Worm (Caenorhabditis elegans) whole organism, L2 larva: ENCODE results near the gene R07B1.7.
A peak's percentile ranks its signal among the peaks of the same experiment; 100 is the strongest.

Source experiments
- C34F6.9 ChIP-seq: fragments of 150-350 bp; optimal IDR thresholded peaks from 2 replicates; lab custom pipeline; 2014; ENCODE audit warnings: missing biosample characterization, missing genetic modification characterization
- F13H6.1 ChIP-seq: sonication (generic microtip); optimal IDR thresholded peaks from 2 replicates; lab custom pipeline; 2016; ENCODE audit warnings: missing genetic modification characterization, missing compliant biosample characterization
- R02D3.7 ChIP-seq: fragments of 150-350 bp; optimal IDR thresholded peaks from 2 replicates; lab custom pipeline; 2014; ENCODE audit warnings: missing biosample characterization, missing genetic modification characterization
- Y55F3AM.14 ChIP-seq: fragments of 200-800 bp; sonication (Bioruptor generic); optimal IDR thresholded peaks from 2 replicates; lab custom pipeline; 2018; ENCODE audit warnings: mild to moderate bottlenecking, missing genetic modification characterization, missing compliant biosample characterization
- alr-1 ChIP-seq: fragments of 150-350 bp; optimal IDR thresholded peaks from 2 replicates; lab custom pipeline; 2014; ENCODE audit warnings: missing biosample characterization, missing genetic modification characterization
- ama-1 ChIP-seq: fragments of 150-350 bp; optimal IDR thresholded peaks from 2 replicates; lab custom pipeline; 2018; ENCODE audit warnings: inconsistent platforms
- blmp-1 ChIP-seq: sonication (generic microtip); optimal IDR thresholded peaks from 2 replicates; lab custom pipeline; 2017; ENCODE audit warnings: missing genetic modification characterization, mild to moderate bottlenecking, missing compliant biosample characterization, antibody characterized with exemption, moderate library complexity; ENCODE audit not compliant: insufficient read depth
- crh-2 ChIP-seq: sonication (generic microtip); optimal IDR thresholded peaks from 2 replicates; lab custom pipeline; 2017; ENCODE audit warnings: missing biosample characterization, missing genetic modification characterization
- dmd-4 ChIP-seq: sonication (generic microtip); optimal IDR thresholded peaks from 2 replicates; lab custom pipeline; 2017; ENCODE audit warnings: missing biosample characterization, missing genetic modification characterization
- egl-27 ChIP-seq: sonication (generic microtip); optimal IDR thresholded peaks from 3 replicates; lab custom pipeline; 2017; ENCODE audit warnings: missing biosample characterization, missing genetic modification reagents, missing genetic modification characterization
- elt-1 ChIP-seq: fragments of 150-350 bp; optimal IDR thresholded peaks from 2 replicates; lab custom pipeline; 2014; ENCODE audit warnings: missing biosample characterization, missing genetic modification characterization
- fos-1 ChIP-seq: fragments of 150-350 bp; optimal IDR thresholded peaks from 2 replicates; lab custom pipeline; 2014; ENCODE audit warnings: missing biosample characterization, missing genetic modification characterization
- gmeb-1 ChIP-seq: fragments of 150-350 bp; optimal IDR thresholded peaks from 2 replicates; lab custom pipeline; 2014; ENCODE audit warnings: missing biosample characterization, missing genetic modification characterization
- lin-11 ChIP-seq: fragments of 150-350 bp; sonication (generic microtip); optimal IDR thresholded peaks from 2 replicates; lab custom pipeline; 2014; ENCODE audit warnings: missing biosample characterization, missing genetic modification characterization, inconsistent platforms, mixed read lengths
- lin-13 ChIP-seq: fragments of 150-350 bp; optimal IDR thresholded peaks from 2 replicates; lab custom pipeline; 2014; ENCODE audit warnings: missing biosample characterization, missing genetic modification reagents, missing genetic modification characterization
- lsy-2 ChIP-seq, 2 experiments: fragments of 150-350 bp in 1 of 2; sonication (generic microtip) in 1 of 2; optimal IDR thresholded peaks; 2 replicates each; lab custom pipeline; 2014 to 2017; ENCODE audit warnings: missing biosample characterization in 2 of 2, missing genetic modification characterization in 2 of 2
- mab-5 ChIP-seq: fragments of 150-350 bp; optimal IDR thresholded peaks from 2 replicates; lab custom pipeline; 2014; ENCODE audit warnings: missing biosample characterization, missing genetic modification characterization
- mdl-1 ChIP-seq, 2 experiments: fragments of 150-350 bp in 1 of 2; sonication (generic microtip) in 1 of 2; optimal IDR thresholded peaks; 2 replicates each; lab custom pipeline; 2017; ENCODE audit warnings: missing biosample characterization in 2 of 2, missing genetic modification characterization in 2 of 2
- nhr-12 ChIP-seq: fragments of 150-350 bp; optimal IDR thresholded peaks from 2 replicates; lab custom pipeline; 2014; ENCODE audit warnings: missing biosample characterization, missing genetic modification characterization
- nhr-129 ChIP-seq: fragments of 150-350 bp; optimal IDR thresholded peaks from 2 replicates; lab custom pipeline; 2014; ENCODE audit warnings: missing biosample characterization, missing genetic modification characterization
- nhr-237 ChIP-seq: fragments of 150-350 bp; optimal IDR thresholded peaks from 2 replicates; lab custom pipeline; 2014; ENCODE audit warnings: missing biosample characterization, missing genetic modification characterization
- nhr-25 ChIP-seq: fragments of 150-350 bp; sonication (generic microtip); optimal IDR thresholded peaks from 3 replicates; lab custom pipeline; 2014; ENCODE audit warnings: missing biosample characterization, missing genetic modification characterization
- nhr-6 ChIP-seq: fragments of 150-350 bp; optimal IDR thresholded peaks from 2 replicates; lab custom pipeline; 2014; ENCODE audit warnings: missing biosample characterization, missing genetic modification characterization
- nhr-77 ChIP-seq: fragments of 150-350 bp; optimal IDR thresholded peaks from 2 replicates; lab custom pipeline; 2014; ENCODE audit warnings: missing biosample characterization, missing genetic modification characterization
- sem-4 ChIP-seq: fragments of 150-350 bp; optimal IDR thresholded peaks from 2 replicates; lab custom pipeline; 2014; ENCODE audit warnings: missing biosample characterization, missing genetic modification reagents, missing genetic modification characterization
- sma-3 ChIP-seq: sonication (generic microtip); optimal IDR thresholded peaks from 2 replicates; lab custom pipeline; 2016; ENCODE audit warnings: missing genetic modification reagents, missing genetic modification characterization, missing compliant biosample characterization
- sma-9 ChIP-seq, 2 experiments: fragments of 150-350 bp in 1 of 2; sonication (generic microtip) in 1 of 2; optimal IDR thresholded peaks; 2 replicates each; lab custom pipeline; 2014 to 2016; ENCODE audit warnings: missing genetic modification characterization in 2 of 2, mild to moderate bottlenecking in 1 of 2, missing biosample characterization in 1 of 2, missing compliant biosample characterization in 1 of 2, missing genetic modification reagents in 1 of 2, moderate library complexity in 1 of 2
- unc-39 ChIP-seq: fragments of 150-350 bp; optimal IDR thresholded peaks from 2 replicates; lab custom pipeline; 2014; ENCODE audit warnings: missing biosample characterization, missing genetic modification characterization
- ztf-11 ChIP-seq: sonication (generic microtip); optimal IDR thresholded peaks from 2 replicates; lab custom pipeline; 2017; ENCODE audit warnings: missing biosample characterization, missing genetic modification characterization

The R07B1.7 gene

ce11 chrX:9840864-9841263, 28.1 kb upstream of the R07B1.7 start:
- TF ChIP-seq sem-4 (no peak), sma-9 (GFP tag; optimal IDR thresholded peaks at IDR 0.05; lab: Kevin White, UChicago) (no peak), sma-9 (tag; optimal IDR thresholded peaks at IDR 0.05; lab: Kevin White, UChicago) (no peak), C34F6.9 (no peak), crh-2 (tag; lab: Kevin White, UChicago) (no peak), mab-5 (tag; lab: Kevin White, UChicago) (peak; percentile 82), sma-3 (GFP tag; lab: Kevin White, UChicago) (no peak), egl-27 (no peak), alr-1 (no peak), unc-39 (tag; lab: Kevin White, UChicago) (no peak)

- no peak for TF ChIP-seq Y55F3AM.14 (GFP tag; lab: Kevin White, UChicago)
- TF ChIP-seq lsy-2 (tag; optimal IDR thresholded peaks at IDR 0.05; lab: Kevin White, UChicago), result peak in 1 of 2 experiments; percentile 13
- peak; percentile 32 for TF ChIP-seq nhr-129
- no peak for TF ChIP-seq crh-2 (tag; lab: Kevin White, UChicago)
- TF ChIP-seq ztf-11 (tag; lab: Kevin White, UChicago), result no peak
- TF ChIP-seq sma-9 (GFP tag; optimal IDR thresholded peaks at IDR 0.05; lab: Kevin White, UChicago), result no peak
- TF ChIP-seq sma-9 (tag; optimal IDR thresholded peaks at IDR 0.05; lab: Kevin White, UChicago), result no peak
- TF ChIP-seq ama-1 (lab: Kevin White, UChicago), result no peak
- no peak for TF ChIP-seq nhr-6 (tag; lab: Kevin White, UChicago)
- no peak for TF ChIP-seq nhr-77 (tag; lab: Kevin White, UChicago)
- TF ChIP-seq mdl-1 (tag; optimal IDR thresholded peaks at IDR 0.05; lab: Kevin White, UChicago), result no peak
- TF ChIP-seq mab-5 (tag; lab: Kevin White, UChicago), result peak; percentile 2
- peak; percentile 24 for TF ChIP-seq sem-4
- no peak for TF ChIP-seq blmp-1
- TF ChIP-seq dmd-4, result no peak
Measured at ce11 chrX:9842102-9842501, 26.8 kb upstream of the R07B1.7 start.

DNA sequence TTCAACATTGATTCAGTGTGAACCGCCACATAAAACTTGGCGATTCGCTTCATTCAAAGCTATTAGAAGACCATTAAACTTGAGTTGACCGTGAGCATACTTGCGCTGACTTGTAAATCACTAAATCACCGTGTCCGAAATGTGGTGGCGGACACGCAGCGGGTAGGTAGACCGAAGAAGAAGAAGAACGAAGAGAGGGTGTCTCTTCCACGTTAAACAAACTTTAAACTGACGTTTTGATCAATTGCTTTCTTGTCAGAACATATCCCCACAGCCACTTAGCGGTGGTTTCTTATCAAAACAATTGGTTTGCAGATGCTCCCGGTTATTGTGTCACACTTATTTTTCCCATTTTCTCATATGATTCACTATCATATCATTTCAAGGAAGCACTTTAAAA, 25.4 kb upstream of the R07B1.7 start:
- no peak for TF ChIP-seq mab-5 (tag; lab: Kevin White, UChicago)
- no peak for TF ChIP-seq F13H6.1

DNA sequence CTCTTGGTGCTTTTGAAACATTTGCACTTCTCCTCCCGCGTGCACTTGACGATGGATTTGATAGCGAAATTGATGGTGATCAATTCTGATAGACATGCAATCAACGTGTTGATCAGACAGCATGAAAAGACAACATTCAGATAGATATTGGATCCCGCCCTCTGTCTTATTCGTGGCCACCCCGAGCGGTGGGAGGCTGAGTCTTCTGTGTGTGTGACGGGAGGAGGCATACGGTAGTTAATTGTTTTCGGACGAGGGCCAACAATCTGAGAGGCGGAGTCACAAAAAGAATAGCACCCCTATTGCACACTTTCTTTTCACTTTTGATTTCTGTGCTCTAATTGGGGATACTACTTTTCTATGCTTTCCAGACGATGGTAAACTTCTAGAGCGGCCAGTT, 23.0 kb upstream of the R07B1.7 start:
- TF ChIP-seq lsy-2 (tag; optimal IDR thresholded peaks at IDR 0.05; lab: Kevin White, UChicago) (peak in 1 of 2 experiments; percentile 33), gmeb-1 (tag; lab: Kevin White, UChicago) (no peak)

DNA sequence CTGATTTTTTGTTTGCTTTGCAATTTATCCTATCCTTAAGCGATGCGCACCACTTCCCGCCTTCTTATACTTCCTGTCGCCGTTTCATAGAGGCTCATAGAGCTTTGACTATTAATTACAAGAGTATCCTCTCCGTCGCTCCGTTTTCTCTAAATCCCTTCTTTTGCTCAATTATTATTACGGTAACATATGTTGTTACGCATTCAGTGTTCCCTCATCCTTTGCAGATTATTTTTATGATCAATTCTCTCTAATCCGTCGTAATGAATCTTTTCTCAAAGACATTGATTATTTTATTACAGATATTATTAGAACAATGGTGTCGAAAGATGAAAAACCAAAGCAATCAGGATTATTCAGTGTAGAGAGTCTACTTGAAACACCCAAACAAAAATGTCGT, 21.9 kb upstream of the R07B1.7 start, which contains the start of gene vab-15:
TSS of gene vab-15 (plus strand) at position 301 of the 400 bp plus-strand sequence.
- TF ChIP-seq crh-2 (tag; lab: Kevin White, UChicago) (no peak), ztf-11 (tag; lab: Kevin White, UChicago) (no peak), nhr-6 (tag; lab: Kevin White, UChicago) (no peak), ama-1 (lab: Kevin White, UChicago) (no peak), sem-4 (no peak), nhr-237 (tag; lab: Kevin White, UChicago) (no peak), R02D3.7 (tag; lab: Kevin White, UChicago) (no peak), sma-9 (GFP tag; optimal IDR thresholded peaks at IDR 0.05; lab: Kevin White, UChicago) (no peak), sma-9 (tag; optimal IDR thresholded peaks at IDR 0.05; lab: Kevin White, UChicago) (no peak), dmd-4 (no peak), nhr-129 (no peak), C34F6.9 (no peak), nhr-77 (tag; lab: Kevin White, UChicago) (no peak)

- TF ChIP-seq nhr-12 (tag; lab: Kevin White, UChicago) (no peak), nhr-77 (tag; lab: Kevin White, UChicago) (no peak)
Measured at ce11 chrX:9848214-9848789, 20.6 kb upstream of the R07B1.7 start.

DNA sequence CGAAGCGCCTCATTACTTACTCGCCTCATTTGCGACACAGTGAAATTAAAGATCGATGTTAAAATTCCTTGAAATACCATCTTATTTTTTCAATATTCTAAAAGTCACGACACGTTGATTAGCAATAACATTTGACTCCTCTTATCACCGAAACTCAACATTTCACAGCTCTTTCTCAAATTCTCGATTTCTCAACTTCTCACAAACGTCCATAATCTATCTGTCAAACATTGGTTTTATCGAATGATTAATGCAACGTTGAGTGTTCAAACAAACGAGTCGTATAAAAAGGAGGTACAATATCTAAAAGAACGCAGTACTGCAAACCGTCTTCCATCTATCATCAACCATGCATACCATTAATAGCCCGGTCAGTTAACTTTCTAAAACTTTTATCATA, 18.7 kb upstream of the R07B1.7 start, which contains the start of gene lec-8:
TSS of gene lec-8 (plus strand) at position 314 of the 400 bp plus-strand sequence.
- TF ChIP-seq dmd-4 (no peak), nhr-6 (tag; lab: Kevin White, UChicago) (no peak), lin-13 (GFP tag; lab: Kevin White, UChicago) (no peak), elt-1 (tag; lab: Kevin White, UChicago) (no peak), egl-27 (no peak), lin-11 (tag; lab: Kevin White, UChicago) (no peak), nhr-25 (tag; lab: Kevin White, UChicago) (no peak), fos-1 (peak; percentile 90)
